Worm (Caenorhabditis elegans) whole organism, mixed stage, embryonic: ENCODE measurements around the gene F26A1.8.

Experiments
- nhr-237 ChIP-seq: fragments of 150-350 bp; optimal IDR thresholded peaks from 2 replicates; lab custom pipeline; 2014; ENCODE audit warnings: missing biosample characterization, missing genetic modification characterization
- nhr-76 ChIP-seq: sonication (generic microtip); optimal IDR thresholded peaks from 2 replicates; lab custom pipeline; 2017; ENCODE audit warnings: missing biosample characterization, missing genetic modification characterization

DNA sequence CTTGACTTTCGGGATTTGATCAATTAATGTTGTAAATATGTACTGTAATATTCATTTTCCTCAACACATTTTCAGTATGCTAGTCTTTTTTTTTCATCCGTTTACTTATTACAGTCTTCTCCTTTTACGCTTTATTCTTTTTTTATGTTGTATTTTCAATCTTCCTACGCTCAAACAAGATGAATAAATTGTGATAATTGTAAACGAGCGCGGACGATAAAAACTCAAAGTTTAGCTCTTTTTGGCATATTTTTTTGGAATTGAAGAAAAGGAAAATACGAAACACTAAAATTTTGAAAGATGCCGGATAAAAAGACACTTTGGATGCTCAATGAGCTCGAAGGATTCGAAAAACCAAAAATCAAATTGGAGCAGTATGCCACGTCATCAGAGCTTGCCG, 19.3 kb downstream of the F26A1.8 start, which contains the start of gene metl-5:
- no peak for TF ChIP-seq nhr-237 (tag; lab: Kevin White, UChicago)
- no peak for TF ChIP-seq nhr-76 (tag; lab: Kevin White, UChicago)
